Worm (Caenorhabditis elegans) whole organism, mixed stage, embryonic: ENCODE data around the gene srh-99.

ENCODE experiments used
- M03D4.4 ChIP-seq: sonication (generic microtip); optimal IDR thresholded peaks from 2 replicates; lab custom pipeline; 2017; ENCODE audit warnings: mild to moderate bottlenecking, missing genetic modification characterization, missing compliant biosample characterization
- blmp-1 ChIP-seq: fragments of 150-350 bp; optimal IDR thresholded peaks from 2 replicates; lab custom pipeline; 2014; ENCODE audit warnings: missing biosample characterization, missing genetic modification characterization
- ceh-39 ChIP-seq: fragments of 150-350 bp; optimal IDR thresholded peaks from 2 replicates; lab custom pipeline; 2014; ENCODE audit warnings: missing biosample characterization, missing genetic modification characterization
- ceh-43 ChIP-seq: fragments of 200-800 bp; sonication (Bioruptor generic); optimal IDR thresholded peaks from 2 replicates; lab custom pipeline; 2018; ENCODE audit warnings: mild to moderate bottlenecking, missing genetic modification characterization, moderate library complexity, missing compliant biosample characterization
- ceh-83 ChIP-seq: fragments of 200-800 bp; sonication (Bioruptor generic); optimal IDR thresholded peaks from 2 replicates; lab custom pipeline; 2018; ENCODE audit warnings: mild to moderate bottlenecking, missing genetic modification characterization, missing compliant biosample characterization
- ces-1 ChIP-seq: fragments of 150-350 bp; optimal IDR thresholded peaks from 2 replicates; lab custom pipeline; 2014; ENCODE audit warnings: missing biosample characterization, missing genetic modification reagents, missing genetic modification characterization
- cnd-1 ChIP-seq: fragments of 200-800 bp; sonication (Bioruptor generic); optimal IDR thresholded peaks from 2 replicates; lab custom pipeline; 2018; ENCODE audit warnings: mild to moderate bottlenecking, missing genetic modification characterization, missing compliant biosample characterization
- drap-1 ChIP-seq: fragments of 200-800 bp; sonication (Bioruptor generic); optimal IDR thresholded peaks from 3 replicates; lab custom pipeline; 2018; ENCODE audit warnings: mild to moderate bottlenecking, missing genetic modification characterization, missing compliant biosample characterization
- elt-1 ChIP-seq: sonication (generic microtip); optimal IDR thresholded peaks from 2 replicates; lab custom pipeline; 2017; ENCODE audit warnings: missing genetic modification characterization, mild to moderate bottlenecking, missing compliant biosample characterization, antibody characterized with exemption, moderate library complexity, borderline replicate concordance; ENCODE audit not compliant: insufficient read depth
- elt-3 ChIP-seq: fragments of 150-350 bp; optimal IDR thresholded peaks from 2 replicates; lab custom pipeline; 2014; ENCODE audit warnings: missing biosample characterization, missing genetic modification characterization
- flh-1 ChIP-seq: fragments of 200-800 bp; sonication (Bioruptor generic); optimal IDR thresholded peaks from 2 replicates; lab custom pipeline; 2018; ENCODE audit warnings: mild to moderate bottlenecking, missing genetic modification characterization, moderate library complexity, missing compliant biosample characterization
- ham-2 ChIP-seq: fragments of 200-800 bp; sonication (Bioruptor generic); optimal IDR thresholded peaks from 2 replicates; lab custom pipeline; 2018; ENCODE audit warnings: mild to moderate bottlenecking, missing genetic modification characterization, missing compliant biosample characterization
- hlh-1 ChIP-seq: fragments of 150-350 bp; optimal IDR thresholded peaks from 2 replicates; lab custom pipeline; 2014; ENCODE audit warnings: missing biosample characterization, missing genetic modification reagents, missing genetic modification characterization
- lin-13 ChIP-seq: fragments of 150-350 bp; optimal IDR thresholded peaks from 2 replicates; lab custom pipeline; 2014; ENCODE audit warnings: missing biosample characterization, missing genetic modification characterization
- lin-32 ChIP-seq: fragments of 200-800 bp; sonication (Bioruptor generic); optimal IDR thresholded peaks from 2 replicates; lab custom pipeline; 2018; ENCODE audit warnings: mild to moderate bottlenecking, missing genetic modification characterization, missing compliant biosample characterization
- lsy-2 ChIP-seq: fragments of 150-350 bp; optimal IDR thresholded peaks from 2 replicates; lab custom pipeline; 2014; ENCODE audit warnings: missing biosample characterization, missing genetic modification characterization
- mab-5 ChIP-seq: fragments of 150-350 bp; optimal IDR thresholded peaks from 2 replicates; lab custom pipeline; 2014; ENCODE audit warnings: missing biosample characterization, missing genetic modification characterization
- mep-1 ChIP-seq: fragments of 150-350 bp; optimal IDR thresholded peaks from 2 replicates; lab custom pipeline; 2017; ENCODE audit warnings: missing biosample characterization, missing genetic modification reagents, missing genetic modification characterization, inconsistent platforms
- mls-2 ChIP-seq: sonication (generic microtip); optimal IDR thresholded peaks from 2 replicates; lab custom pipeline; 2016; ENCODE audit warnings: mild to moderate bottlenecking, missing genetic modification characterization, moderate library complexity, missing compliant biosample characterization
- nhr-12 ChIP-seq: fragments of 150-350 bp; optimal IDR thresholded peaks from 2 replicates; lab custom pipeline; 2014; ENCODE audit warnings: missing biosample characterization, missing genetic modification characterization
- nhr-2 ChIP-seq: fragments of 150-350 bp; optimal IDR thresholded peaks from 2 replicates; lab custom pipeline; 2014; ENCODE audit warnings: missing biosample characterization, missing genetic modification characterization
- nhr-237 ChIP-seq: fragments of 150-350 bp; optimal IDR thresholded peaks from 2 replicates; lab custom pipeline; 2014; ENCODE audit warnings: missing biosample characterization, missing genetic modification characterization
- nhr-28 ChIP-seq: fragments of 150-350 bp; optimal IDR thresholded peaks from 2 replicates; lab custom pipeline; 2014; ENCODE audit warnings: missing biosample characterization, missing genetic modification characterization
- nhr-76 ChIP-seq: sonication (generic microtip); optimal IDR thresholded peaks from 2 replicates; lab custom pipeline; 2017; ENCODE audit warnings: missing biosample characterization, missing genetic modification characterization
- pha-4 ChIP-seq: fragments of 150-350 bp; optimal IDR thresholded peaks from 2 replicates; lab custom pipeline; 2018; ENCODE audit warnings: missing biosample characterization, missing genetic modification reagents, missing genetic modification characterization
- sem-2 ChIP-seq: fragments of 200-800 bp; sonication (Bioruptor generic); optimal IDR thresholded peaks from 2 replicates; lab custom pipeline; 2018; ENCODE audit warnings: mild to moderate bottlenecking, missing genetic modification characterization, missing compliant biosample characterization
- snpc-4 ChIP-seq: fragments of 150-350 bp; optimal IDR thresholded peaks from 2 replicates; lab custom pipeline; 2014; ENCODE audit warnings: missing biosample characterization, missing genetic modification characterization
- sptf-1 ChIP-seq: sonication (generic microtip); optimal IDR thresholded peaks from 2 replicates; lab custom pipeline; 2017; ENCODE audit warnings: mild to moderate bottlenecking, missing genetic modification characterization, moderate library complexity, missing compliant biosample characterization
- tbx-8 ChIP-seq: fragments of 200-800 bp; sonication (Bioruptor generic); optimal IDR thresholded peaks from 2 replicates; lab custom pipeline; 2018; ENCODE audit warnings: mild to moderate bottlenecking, missing genetic modification characterization, moderate library complexity, missing compliant biosample characterization
- unc-120 ChIP-seq: sonication (generic microtip); optimal IDR thresholded peaks from 2 replicates; lab custom pipeline; 2017; ENCODE audit warnings: missing genetic modification characterization, missing compliant biosample characterization; ENCODE audit not compliant: poor library complexity, severe bottlenecking
- unc-39 ChIP-seq: fragments of 150-350 bp; optimal IDR thresholded peaks from 2 replicates; lab custom pipeline; 2014; ENCODE audit warnings: missing biosample characterization, missing genetic modification characterization
- unc-62 ChIP-seq: fragments of 150-350 bp; optimal IDR thresholded peaks from 2 replicates; lab custom pipeline; 2014; ENCODE audit warnings: missing biosample characterization, missing genetic modification reagents, missing genetic modification characterization
- ztf-11 ChIP-seq: fragments of 150-350 bp; optimal IDR thresholded peaks from 2 replicates; lab custom pipeline; 2014; ENCODE audit warnings: missing biosample characterization, missing genetic modification characterization

The srh-99 gene

ce11 chrII:3675176-3675575, 41.2 kb downstream of the srh-99 start, which contains the start of gene F19B10.2:
F19B10.2 (plus strand) TSS chrII:3675476.
- TF ChIP-seq lin-32, result no peak
- TF ChIP-seq ceh-39 (tag; lab: Kevin White, UChicago), result no peak

- TF ChIP-seq mls-2 (tag; lab: Kevin White, UChicago) (no peak), tbx-8 (GFP tag; lab: Kevin White, UChicago) (no peak), M03D4.4 (tag; lab: Kevin White, UChicago) (no peak), mep-1 (tag; lab: Kevin White, UChicago) (no peak), ham-2 (GFP tag; lab: Kevin White, UChicago) (no peak), drap-1 (GFP tag; lab: Kevin White, UChicago) (no peak), unc-120 (no peak), elt-1 (tag; lab: Kevin White, UChicago) (no peak), ceh-43 (GFP tag; lab: Kevin White, UChicago) (no peak)
These were observed 42.9 kb downstream of the srh-99 start, which contains the start of gene sea-1 for ce11 chrII:3673493-3673892. sea-1 (minus strand) TSS chrII:3673593.

ce11 chrII:3670956-3671355, 45.4 kb downstream of the srh-99 start, which contains the start of gene srx-98:
srx-98 (minus strand) TSS chrII:3671056.
- TF ChIP-seq ceh-43 (GFP tag; lab: Kevin White, UChicago), result no peak
- TF ChIP-seq mab-5 (tag; lab: Kevin White, UChicago), result no peak
- no peak for TF ChIP-seq elt-3 (tag; lab: Kevin White, UChicago)
- TF ChIP-seq sptf-1, result no peak
- TF ChIP-seq flh-1 (GFP tag; lab: Kevin White, UChicago), result no peak
- no peak for TF ChIP-seq drap-1 (GFP tag; lab: Kevin White, UChicago)
- no peak for TF ChIP-seq mls-2 (tag; lab: Kevin White, UChicago)
- no peak for TF ChIP-seq nhr-237 (tag; lab: Kevin White, UChicago)
- no peak for TF ChIP-seq nhr-12
- TF ChIP-seq elt-1 (tag; lab: Kevin White, UChicago), result no peak
- TF ChIP-seq pha-4 (tag; lab: Kevin White, UChicago), result no peak
- TF ChIP-seq cnd-1 (tag; lab: Kevin White, UChicago), result no peak
- TF ChIP-seq unc-62 (GFP tag; lab: Kevin White, UChicago), result no peak
- no peak for TF ChIP-seq lin-13
- no peak for TF ChIP-seq ham-2 (GFP tag; lab: Kevin White, UChicago)
- no peak for TF ChIP-seq unc-39
- no peak for TF ChIP-seq ces-1 (GFP tag; lab: Kevin White, UChicago)
- no peak for TF ChIP-seq ceh-83

ce11 chrII:3669315-3669714, 47.0 kb downstream of the srh-99 start, which contains the start of gene srx-97:
srx-97 (minus strand) TSS chrII:3669415.
- TF ChIP-seq nhr-12 (no peak), ztf-11 (tag; lab: Kevin White, UChicago) (no peak), ces-1 (GFP tag; lab: Kevin White, UChicago) (no peak), hlh-1 (tag; lab: Kevin White, UChicago) (no peak), M03D4.4 (tag; lab: Kevin White, UChicago) (no peak), sem-2 (GFP tag; lab: Kevin White, UChicago) (no peak), snpc-4 (tag; lab: Kevin White, UChicago) (no peak), pha-4 (tag; lab: Kevin White, UChicago) (no peak), ceh-43 (GFP tag; lab: Kevin White, UChicago) (no peak), mab-5 (tag; lab: Kevin White, UChicago) (no peak)

ce11 chrII:3665181-3665580, 51.2 kb downstream of the srh-99 start:
- no peak for TF ChIP-seq unc-120
- TF ChIP-seq blmp-1 (tag; lab: Kevin White, UChicago), result no peak
- TF ChIP-seq hlh-1 (tag; lab: Kevin White, UChicago), result no peak
- no peak for TF ChIP-seq ceh-39 (tag; lab: Kevin White, UChicago)
- no peak for TF ChIP-seq mab-5 (tag; lab: Kevin White, UChicago)
- TF ChIP-seq snpc-4 (tag; lab: Kevin White, UChicago), result no peak
- TF ChIP-seq elt-3 (tag; lab: Kevin White, UChicago), result no peak
- TF ChIP-seq ztf-11 (tag; lab: Kevin White, UChicago), result no peak
- no peak for TF ChIP-seq lin-32
- no peak for TF ChIP-seq lsy-2 (tag; lab: Kevin White, UChicago)
- TF ChIP-seq nhr-28 (tag; lab: Kevin White, UChicago), result no peak
- no peak for TF ChIP-seq sem-2 (GFP tag; lab: Kevin White, UChicago)
- TF ChIP-seq nhr-2 (tag; lab: Kevin White, UChicago), result no peak
- TF ChIP-seq nhr-76 (tag; lab: Kevin White, UChicago), result no peak
- TF ChIP-seq ces-1 (GFP tag; lab: Kevin White, UChicago), result no peak
